Worm (Caenorhabditis elegans) whole organism, L1 larva: ENCODE data around the gene zip-3.

Source experiments
- C04F5.9 ChIP-seq: sonication (generic microtip); optimal IDR thresholded peaks from 2 replicates; lab custom pipeline; 2016; ENCODE audit warnings: missing genetic modification characterization, missing compliant biosample characterization
- C34B4.2 ChIP-seq: sonication (generic microtip); optimal IDR thresholded peaks from 2 replicates; lab custom pipeline; 2017; ENCODE audit warnings: mild to moderate bottlenecking, missing genetic modification characterization, missing compliant biosample characterization
- aha-1 ChIP-seq: fragments of 150-350 bp; optimal IDR thresholded peaks from 2 replicates; lab custom pipeline; 2014; ENCODE audit warnings: missing biosample characterization, missing genetic modification characterization
- aly-2 ChIP-seq: fragments of 150-350 bp; optimal IDR thresholded peaks from 2 replicates; lab custom pipeline; 2014; ENCODE audit warnings: missing biosample characterization, missing genetic modification characterization
- blmp-1 ChIP-seq: fragments of 150-350 bp; optimal IDR thresholded peaks from 2 replicates; lab custom pipeline; 2014; ENCODE audit warnings: missing biosample characterization, missing genetic modification characterization
- ceh-63 ChIP-seq: fragments of 200-800 bp; sonication (Bioruptor generic); optimal IDR thresholded peaks from 2 replicates; lab custom pipeline; 2018; ENCODE audit warnings: mild to moderate bottlenecking, missing genetic modification characterization, missing compliant biosample characterization
- ceh-8 ChIP-seq: fragments of 200-800 bp; sonication (Bioruptor generic); optimal IDR thresholded peaks from 2 replicates; lab custom pipeline; 2018; ENCODE audit warnings: mild to moderate bottlenecking, missing genetic modification characterization, moderate library complexity, missing compliant biosample characterization
- ceh-82 ChIP-seq, 3 experiments: fragments of 150-350 bp in 1 of 3; sonication (generic microtip) in 2 of 3; optimal IDR thresholded peaks; 2 replicates each; lab custom pipeline; 2014 to 2017; ENCODE audit warnings: missing biosample characterization in 3 of 3, missing genetic modification characterization in 3 of 3
- ceh-88 ChIP-seq: fragments of 200-800 bp; sonication (Bioruptor generic); IDR thresholded peaks from 2 replicates; pipeline ENCODE4 v1.3.6; 2022; ENCODE audit warnings: missing genetic modification characterization, missing compliant biosample characterization
- ceh-90 ChIP-seq: sonication (generic microtip); optimal IDR thresholded peaks from 2 replicates; lab custom pipeline; 2016; ENCODE audit warnings: missing genetic modification characterization, missing compliant biosample characterization
- ces-1 ChIP-seq: fragments of 150-350 bp; optimal IDR thresholded peaks from 2 replicates; lab custom pipeline; 2014; ENCODE audit warnings: missing biosample characterization, missing genetic modification reagents, missing genetic modification characterization
- efl-1 ChIP-seq, 4 experiments: fragments of 150-350 bp; optimal IDR thresholded peaks in 3 of 4; peaks in 1 of 4; 1 replicate in 1 of 4; 2 replicates in 3 of 4; lab custom pipeline; 2014; ENCODE audit warnings: missing biosample characterization in 2 of 4, missing genetic modification characterization in 2 of 4, missing genetic modification reagents in 2 of 4
- efl-3 ChIP-seq: fragments of 200-800 bp; sonication (Bioruptor generic); optimal IDR thresholded peaks from 2 replicates; lab custom pipeline; 2018; ENCODE audit warnings: mild to moderate bottlenecking, missing genetic modification characterization, missing compliant biosample characterization
- egl-27 ChIP-seq, 2 experiments: fragments of 150-350 bp in 1 of 2; sonication (generic microtip); optimal IDR thresholded peaks; 3 replicates each; lab custom pipeline; 2017 to 2018; ENCODE audit warnings: missing biosample characterization in 2 of 2, missing genetic modification characterization in 2 of 2, missing genetic modification reagents in 2 of 2
- elt-2 ChIP-seq: sonication (generic microtip); optimal IDR thresholded peaks from 2 replicates; lab custom pipeline; 2016; ENCODE audit warnings: missing genetic modification characterization, mild to moderate bottlenecking, inconsistent platforms, missing compliant biosample characterization, missing genetic modification reagents
- ets-5 ChIP-seq: fragments of 200-800 bp; sonication (Bioruptor generic); IDR thresholded peaks from 2 replicates; pipeline ENCODE4 v1.3.6; 2022; ENCODE audit warnings: missing genetic modification characterization, missing compliant biosample characterization
- fkh-4 ChIP-seq: sonication (generic microtip); optimal IDR thresholded peaks from 2 replicates; lab custom pipeline; 2016; ENCODE audit warnings: missing compliant biosample characterization, missing genetic modification characterization, borderline replicate concordance
- fos-1 ChIP-seq: fragments of 150-350 bp; optimal IDR thresholded peaks from 2 replicates; lab custom pipeline; 2014; ENCODE audit warnings: missing biosample characterization, missing genetic modification characterization
- grh-1 ChIP-seq: fragments of 200-800 bp; sonication (Bioruptor generic); IDR thresholded peaks from 2 replicates; pipeline ENCODE4 v1.3.6; 2022; ENCODE audit warnings: missing genetic modification reagents, missing genetic modification characterization, missing compliant biosample characterization
- hlh-17 ChIP-seq: fragments of 200-800 bp; sonication (Bioruptor generic); optimal IDR thresholded peaks from 2 replicates; lab custom pipeline; 2018; ENCODE audit warnings: missing genetic modification characterization, mild to moderate bottlenecking, missing compliant biosample characterization, moderate library complexity, borderline replicate concordance
- hlh-4 ChIP-seq: sonication (generic microtip); optimal IDR thresholded peaks from 2 replicates; lab custom pipeline; 2016; ENCODE audit warnings: mild to moderate bottlenecking, missing genetic modification characterization, missing compliant biosample characterization
- hpl-2 ChIP-seq: fragments of 150-350 bp; optimal IDR thresholded peaks from 2 replicates; lab custom pipeline; 2014; ENCODE audit warnings: missing biosample characterization, missing genetic modification reagents, missing genetic modification characterization
- irx-1 ChIP-seq: sonication (generic microtip); optimal IDR thresholded peaks from 2 replicates; lab custom pipeline; 2016; ENCODE audit warnings: missing genetic modification characterization, missing compliant biosample characterization
- isw-1 ChIP-seq: fragments of 200-800 bp; sonication (Bioruptor generic); IDR thresholded peaks from 2 replicates; pipeline ENCODE4 v1.3.6; 2022; ENCODE audit warnings: missing genetic modification characterization, missing compliant biosample characterization
- lin-14 ChIP-seq: fragments of 200-800 bp; sonication (Bioruptor generic); optimal IDR thresholded peaks from 2 replicates; lab custom pipeline; 2018; ENCODE audit warnings: mild to moderate bottlenecking, missing genetic modification characterization, moderate library complexity, missing compliant biosample characterization
- lin-15B ChIP-seq: fragments of 150-350 bp; sonication (generic microtip); optimal IDR thresholded peaks from 3 replicates; lab custom pipeline; 2014; ENCODE audit warnings: missing biosample characterization, missing genetic modification characterization
- lin-35 ChIP-seq, 2 experiments: fragments of 150-350 bp; optimal IDR thresholded peaks; 2 replicates each; lab custom pipeline; 2014; ENCODE audit warnings: missing biosample characterization in 2 of 2, missing genetic modification characterization in 2 of 2, missing genetic modification reagents in 2 of 2
- lin-39 ChIP-seq: fragments of 150-350 bp; optimal IDR thresholded peaks from 2 replicates; lab custom pipeline; 2014; ENCODE audit warnings: missing biosample characterization, missing genetic modification reagents, missing genetic modification characterization
- lsy-2 ChIP-seq, 2 experiments: fragments of 150-350 bp; optimal IDR thresholded peaks; 2 replicates each; lab custom pipeline; 2014; ENCODE audit warnings: missing biosample characterization in 2 of 2, missing genetic modification characterization in 2 of 2
- mab-9 ChIP-seq: fragments of 200-800 bp; sonication (Bioruptor generic); IDR thresholded peaks from 2 replicates; pipeline ENCODE4 v1.3.6; 2022; ENCODE audit warnings: missing genetic modification reagents, missing genetic modification characterization, missing compliant biosample characterization
- mdl-1 ChIP-seq, 2 experiments: fragments of 150-350 bp; optimal IDR thresholded peaks; 2 replicates each; lab custom pipeline; 2014 to 2017; ENCODE audit warnings: missing biosample characterization in 2 of 2, missing genetic modification characterization in 2 of 2, inconsistent platforms in 1 of 2
- nhr-11 ChIP-seq: fragments of 150-350 bp; optimal IDR thresholded peaks from 2 replicates; lab custom pipeline; 2014; ENCODE audit warnings: missing biosample characterization, missing genetic modification characterization
- nhr-12 ChIP-seq: sonication (generic microtip); optimal IDR thresholded peaks from 2 replicates; lab custom pipeline; 2017; ENCODE audit warnings: missing biosample characterization, missing genetic modification characterization
- nhr-19 ChIP-seq: fragments of 200-800 bp; sonication (Bioruptor generic); conservative IDR thresholded peaks from 2 replicates; pipeline ENCODE4 v1.3.6; 2022; ENCODE audit warnings: missing genetic modification characterization, missing compliant biosample characterization
- nhr-28 ChIP-seq: fragments of 150-350 bp; optimal IDR thresholded peaks from 2 replicates; lab custom pipeline; 2014; ENCODE audit warnings: missing biosample characterization, missing genetic modification characterization
- nhr-47 ChIP-seq: sonication (generic microtip); optimal IDR thresholded peaks from 2 replicates; lab custom pipeline; 2016; ENCODE audit warnings: mild to moderate bottlenecking, missing genetic modification characterization, moderate library complexity, missing compliant biosample characterization
- nhr-77 ChIP-seq: fragments of 150-350 bp; optimal IDR thresholded peaks from 2 replicates; lab custom pipeline; 2014; ENCODE audit warnings: missing biosample characterization, missing genetic modification characterization
- nhr-85 ChIP-seq: sonication (generic microtip); peaks from one replicate; lab custom pipeline; 2016; ENCODE audit warnings: missing genetic modification characterization, inconsistent platforms, missing compliant biosample characterization
- pag-3 ChIP-seq: sonication (generic microtip); optimal IDR thresholded peaks from 2 replicates; lab custom pipeline; 2017; ENCODE audit warnings: missing genetic modification characterization, mild to moderate bottlenecking, missing compliant biosample characterization, antibody characterized with exemption, borderline replicate concordance; ENCODE audit not compliant: insufficient read depth
- pax-3 ChIP-seq: fragments of 200-800 bp; sonication (Bioruptor generic); optimal IDR thresholded peaks from 2 replicates; lab custom pipeline; 2018; ENCODE audit warnings: mild to moderate bottlenecking, missing genetic modification characterization, moderate library complexity, missing compliant biosample characterization
- pqm-1 ChIP-seq: sonication (generic microtip); optimal IDR thresholded peaks from 3 replicates; lab custom pipeline; 2017; ENCODE audit warnings: missing biosample characterization, missing genetic modification characterization
- skn-1 ChIP-seq: fragments of 150-350 bp; optimal IDR thresholded peaks from 2 replicates; lab custom pipeline; 2014; ENCODE audit warnings: missing biosample characterization, missing genetic modification characterization
- snpc-4 ChIP-seq: fragments of 150-350 bp; optimal IDR thresholded peaks from 2 replicates; lab custom pipeline; 2014; ENCODE audit warnings: missing biosample characterization, missing genetic modification characterization
- snu-23 ChIP-seq: sonication (generic microtip); optimal IDR thresholded peaks from 2 replicates; lab custom pipeline; 2016; ENCODE audit warnings: missing genetic modification characterization, missing compliant biosample characterization
- sox-4 ChIP-seq: sonication (generic microtip); optimal IDR thresholded peaks from 2 replicates; lab custom pipeline; 2016; ENCODE audit warnings: missing genetic modification characterization, missing compliant biosample characterization
- sptf-1 ChIP-seq: fragments of 150-350 bp; optimal IDR thresholded peaks from 2 replicates; lab custom pipeline; 2014; ENCODE audit warnings: missing biosample characterization, missing genetic modification characterization
- sup-37 ChIP-seq: fragments of 200-800 bp; sonication (Bioruptor generic); optimal IDR thresholded peaks from 2 replicates; lab custom pipeline; 2018; ENCODE audit warnings: mild to moderate bottlenecking, missing genetic modification characterization, missing compliant biosample characterization
- swsn-7 ChIP-seq: sonication (generic microtip); optimal IDR thresholded peaks from 2 replicates; lab custom pipeline; 2016; ENCODE audit warnings: missing genetic modification characterization, missing compliant biosample characterization
- unc-130 ChIP-seq: fragments of 150-350 bp; optimal IDR thresholded peaks from 2 replicates; lab custom pipeline; 2017; ENCODE audit warnings: missing biosample characterization, missing genetic modification characterization, inconsistent platforms
- unc-86 ChIP-seq: sonication (generic microtip); optimal IDR thresholded peaks from 2 replicates; lab custom pipeline; 2016; ENCODE audit warnings: missing genetic modification characterization, missing compliant biosample characterization
- vab-15 ChIP-seq: sonication (generic microtip); optimal IDR thresholded peaks from 2 replicates; lab custom pipeline; 2017; ENCODE audit warnings: missing genotype, mild to moderate bottlenecking, missing genetic modification characterization, missing compliant biosample characterization
- zip-4 ChIP-seq: fragments of 200-800 bp; sonication (Bioruptor generic); optimal IDR thresholded peaks from 2 replicates; lab custom pipeline; 2018; ENCODE audit warnings: mild to moderate bottlenecking, missing genetic modification characterization, moderate library complexity, missing compliant biosample characterization

zip-3 gene

ce11 chrII:13903482-13903881, 53.8 kb downstream of the zip-3 start (continued):
- TF ChIP-seq isw-1 (GFP tag; lab: Robert Waterston, UW): no peak
- no peak for TF ChIP-seq nhr-28 (tag; lab: Kevin White, UChicago)
- TF ChIP-seq ceh-63 (GFP tag; lab: Kevin White, UChicago): no peak
- TF ChIP-seq unc-130 (tag; lab: Kevin White, UChicago): peak; percentile 31
- TF ChIP-seq blmp-1 (tag; lab: Kevin White, UChicago): no peak
- no peak for TF ChIP-seq pax-3 (tag; lab: Kevin White, UChicago)
- TF ChIP-seq unc-86: no peak
- no peak for TF ChIP-seq fkh-4 (tag; lab: Kevin White, UChicago)
- TF ChIP-seq C04F5.9 (tag; lab: Kevin White, UChicago): no peak
- TF ChIP-seq elt-2 (tag; lab: Kevin White, UChicago): no peak
- no peak for TF ChIP-seq swsn-7 (tag; lab: Kevin White, UChicago)
- TF ChIP-seq nhr-12: no peak
- no peak for TF ChIP-seq ceh-82 (tag; optimal IDR thresholded peaks at IDR 0.05; lab: Kevin White, UChicago)
- TF ChIP-seq lsy-2 (tag; optimal IDR thresholded peaks at IDR 0.05; lab: Kevin White, UChicago): peak; percentile 18 to 46
- peak; percentile 50 for TF ChIP-seq snu-23 (GFP tag; lab: Kevin White, UChicago)
- TF ChIP-seq nhr-47 (tag; lab: Kevin White, UChicago): peak; percentile 6
- no peak for TF ChIP-seq hlh-17
- no peak for TF ChIP-seq ets-5 (GFP tag; lab: Robert Waterston, UW)
- no peak for TF ChIP-seq egl-27 (tag; optimal IDR thresholded peaks at IDR 0.05; lab: Kevin White, UChicago)
- TF ChIP-seq irx-1 (tag; lab: Kevin White, UChicago): no peak
- TF ChIP-seq lin-39 (tag; lab: Kevin White, UChicago): no peak
- peak; percentile 73 for TF ChIP-seq lin-14 (GFP tag; lab: Kevin White, UChicago)
- no peak for TF ChIP-seq aha-1 (tag; lab: Kevin White, UChicago)
- TF ChIP-seq vab-15: no peak
- TF ChIP-seq sox-4 (tag; lab: Kevin White, UChicago): no peak
- no peak for TF ChIP-seq zip-4 (GFP tag; lab: Kevin White, UChicago)
- TF ChIP-seq efl-1 (optimal IDR thresholded peaks at IDR 0.05; lab: Kevin White, UChicago): peak in 1 of 2 experiments; percentile 17
- peak in 1 of 2 experiments; percentile 28 for TF ChIP-seq efl-1 (GFP tag; optimal IDR thresholded peaks at IDR 0.05 in 1 of 2; lab: Kevin White, UChicago)
- no peak for TF ChIP-seq nhr-85 (tag; lab: Kevin White, UChicago)
- TF ChIP-seq snpc-4 (tag; lab: Kevin White, UChicago): no peak
- no peak for TF ChIP-seq skn-1
- TF ChIP-seq sup-37 (GFP tag; lab: Kevin White, UChicago): no peak
- TF ChIP-seq ceh-8 (GFP tag; lab: Kevin White, UChicago): no peak
- no peak for TF ChIP-seq pqm-1 (tag; lab: Kevin White, UChicago)
- no peak for TF ChIP-seq ceh-88 (GFP tag; lab: Robert Waterston, UW)
- no peak for TF ChIP-seq grh-1 (GFP tag; lab: Robert Waterston, UW)
- TF ChIP-seq nhr-19 (GFP tag; lab: Robert Waterston, UW): no peak; the same call in 1 of the 2 replicates
- TF ChIP-seq pag-3 (tag; lab: Kevin White, UChicago): no peak
- TF ChIP-seq mdl-1 (tag; optimal IDR thresholded peaks at IDR 0.05; lab: Kevin White, UChicago): no peak
- no peak for TF ChIP-seq efl-3
- no peak for TF ChIP-seq nhr-77 (tag; lab: Kevin White, UChicago)
- TF ChIP-seq nhr-11 (tag; lab: Kevin White, UChicago): no peak
- no peak for TF ChIP-seq ceh-90 (tag; lab: Kevin White, UChicago)
- TF ChIP-seq fos-1 (tag; lab: Kevin White, UChicago): no peak
- TF ChIP-seq mab-9 (GFP tag; lab: Robert Waterston, UW): no peak
- TF ChIP-seq lin-15B: no peak
- no peak for TF ChIP-seq sptf-1
- TF ChIP-seq hlh-4 (tag; lab: Kevin White, UChicago): no peak
- peak in 1 of 2 experiments; percentile 9 for TF ChIP-seq lin-35 (GFP tag; optimal IDR thresholded peaks at IDR 0.05; lab: Kevin White, UChicago)
- TF ChIP-seq aly-2 (tag; lab: Kevin White, UChicago): no peak
- no peak for TF ChIP-seq C34B4.2 (tag; lab: Kevin White, UChicago)
- TF ChIP-seq ces-1 (GFP tag; lab: Kevin White, UChicago): no peak
- no peak for TF ChIP-seq hpl-2
